Fruit fly (Drosophila melanogaster): ENCODE measurements around the gene CG31251.

The CG31251 gene

dm6 chr3R:17733261-17733660 lies 48.5 kb upstream of the CG31251 start, which contains the start of gene CG14321 (continued):
- TF ChIP-seq CG15269 (tag; optimal IDR thresholded peaks at IDR 0.05) (no peak), CG6791 (GFP tag; IDR thresholded peaks at IDR 0.05; ENCODE audit: partially characterized antibody) (peak; percentile 58; the same call in 2 of the 3 replicates), pho (GFP tag; optimal IDR thresholded peaks at IDR 0.05) (no peak), chif (GFP tag; optimal IDR thresholded peaks at IDR 0.05) (no peak), vnd (GFP tag; IDR thresholded peaks at IDR 0.05; ENCODE audit: partially characterized antibody) (peak; percentile 73), CG6854 (GFP tag; optimal IDR thresholded peaks at IDR 0.05) (no peak), Hmr (GFP tag; optimal IDR thresholded peaks at IDR 0.05) (no peak), CG9817 (tag; optimal IDR thresholded peaks at IDR 0.05) (no peak), E2f1 (GFP tag; IDR thresholded peaks at IDR 0.05) (no peak), Ada2b (GFP tag; IDR thresholded peaks at IDR 0.05) (no peak), CG13894 (tag; optimal IDR thresholded peaks at IDR 0.05) (no peak), Ets65A (GFP tag) (no peak), Abd-B (GFP tag; optimal IDR thresholded peaks at IDR 0.05) (no peak), br (optimal IDR thresholded peaks at IDR 0.05) (no peak), ttk (GFP tag; IDR thresholded peaks at IDR 0.05) (no peak), CG32772 (GFP tag; IDR thresholded peaks at IDR 0.05) (no peak), ham (GFP tag; IDR thresholded peaks at IDR 0.05) (no peak), pita (GFP tag; optimal IDR thresholded peaks at IDR 0.05) (no peak), peb (GFP tag; IDR thresholded peaks at IDR 0.05) (no peak), CG12219 (GFP tag; optimal IDR thresholded peaks at IDR 0.05) (no peak), Gsc (GFP tag; IDR thresholded peaks at IDR 0.05) (no peak), NC2α (GFP tag; optimal IDR thresholded peaks at IDR 0.05) (no peak), gem (tag; optimal IDR thresholded peaks at IDR 0.05) (no peak), zfh1 (GFP tag; IDR thresholded peaks at IDR 0.05) (no peak), Neu2 (GFP tag; optimal IDR thresholded peaks at IDR 0.05; ENCODE audit: borderline replicate concordance) (no peak), CG17328 (GFP tag; IDR thresholded peaks at IDR 0.05) (no peak), Pdp1 (GFP tag; optimal IDR thresholded peaks at IDR 0.05) (no peak), mam (GFP tag; optimal IDR thresholded peaks at IDR 0.05) (no peak), Antp (GFP tag; optimal IDR thresholded peaks at IDR 0.05) (no peak), CG11085 (GFP tag; IDR thresholded peaks at IDR 0.05) (no peak), CG13287 (GFP tag; IDR thresholded peaks at IDR 0.05; ENCODE audit: partially characterized antibody) (peak; percentile 49), prd (optimal IDR thresholded peaks at IDR 0.05) (no peak), prd (GFP tag; IDR thresholded peaks at IDR 0.05) (peak; percentile 14; the same call in 1 of the 3 replicates), Xrp1 (GFP tag; IDR thresholded peaks at IDR 0.05) (no peak), CG6254 (GFP tag; optimal IDR thresholded peaks at IDR 0.05) (no peak), NFAT (GFP tag; IDR thresholded peaks at IDR 0.05) (no peak), nerfin-2 (GFP tag; IDR thresholded peaks at IDR 0.05; ENCODE audit: partially characterized antibody) (peak; percentile 76), sr (GFP tag; IDR thresholded peaks at IDR 0.05) (no peak), CG14441 (GFP tag; IDR thresholded peaks at IDR 0.05) (no peak), Dip3 (GFP tag; optimal IDR thresholded peaks at IDR 0.05) (no peak), gcm2 (GFP tag; optimal IDR thresholded peaks at IDR 0.05) (no peak), jing (GFP tag; optimal IDR thresholded peaks at IDR 0.05) (no peak), CG3847 (GFP tag; IDR thresholded peaks at IDR 0.05) (no peak), Hr39 (optimal IDR thresholded peaks at IDR 0.05) (no peak), repo (GFP tag; optimal IDR thresholded peaks at IDR 0.05) (no peak), CG8290 (GFP tag; optimal IDR thresholded peaks at IDR 0.05) (no peak), CG8290 (tag; optimal IDR thresholded peaks at IDR 0.05) (peak in 1 of 2 experiments; percentile 35), CG7928 (GFP tag; optimal IDR thresholded peaks at IDR 0.05) (peak; percentile 85), ems (GFP tag; optimal IDR thresholded peaks at IDR 0.05) (no peak), Hr3 (GFP tag; optimal IDR thresholded peaks at IDR 0.05) (no peak), CG2712 (tag; optimal IDR thresholded peaks at IDR 0.05) (no peak), CG14014 (GFP tag; IDR thresholded peaks at IDR 0.05) (no peak), CG1024 (GFP tag; IDR thresholded peaks at IDR 0.05) (no peak), CG4730 (GFP tag; IDR thresholded peaks at IDR 0.05) (no peak)
